Worm (Caenorhabditis elegans) whole organism, L1 larva: ENCODE results near the gene cal-8.

Experiments used
- ces-1 ChIP-seq: fragments of 150-350 bp; optimal IDR thresholded peaks from 2 replicates; lab custom pipeline; 2014; ENCODE audit warnings: missing biosample characterization, missing genetic modification reagents, missing genetic modification characterization
- efl-1 ChIP-seq, 4 experiments: fragments of 150-350 bp; optimal IDR thresholded peaks in 3 of 4; peaks in 1 of 4; 1 replicate in 1 of 4; 2 replicates in 3 of 4; lab custom pipeline; 2014; ENCODE audit warnings: missing biosample characterization in 2 of 4, missing genetic modification characterization in 2 of 4, missing genetic modification reagents in 2 of 4
- egl-27 ChIP-seq, 2 experiments: fragments of 150-350 bp in 1 of 2; sonication (generic microtip); optimal IDR thresholded peaks; 3 replicates each; lab custom pipeline; 2017 to 2018; ENCODE audit warnings: missing biosample characterization in 2 of 2, missing genetic modification characterization in 2 of 2, missing genetic modification reagents in 2 of 2
- elt-3 ChIP-seq, 6 experiments: fragments of 150-350 bp in 1 of 6; sonication (generic microtip); optimal IDR thresholded peaks; 2 replicates each; lab custom pipeline; 2017 to 2018; ENCODE audit warnings: missing biosample characterization in 6 of 6, missing genetic modification characterization in 6 of 6, inconsistent platforms in 1 of 6
- lin-13 ChIP-seq: fragments of 150-350 bp; optimal IDR thresholded peaks from 2 replicates; lab custom pipeline; 2014; ENCODE audit warnings: missing biosample characterization, missing genetic modification reagents, missing genetic modification characterization
- mab-9 ChIP-seq: fragments of 200-800 bp; sonication (Bioruptor generic); IDR thresholded peaks from 2 replicates; pipeline ENCODE4 v1.3.6; 2022; ENCODE audit warnings: missing genetic modification reagents, missing genetic modification characterization, missing compliant biosample characterization
- nhr-11 ChIP-seq: fragments of 150-350 bp; optimal IDR thresholded peaks from 2 replicates; lab custom pipeline; 2014; ENCODE audit warnings: missing biosample characterization, missing genetic modification characterization
- nhr-20 ChIP-seq: sonication (generic microtip); optimal IDR thresholded peaks from 2 replicates; lab custom pipeline; 2016; ENCODE audit warnings: mild to moderate bottlenecking, missing genetic modification characterization, missing compliant biosample characterization
- nhr-90 ChIP-seq: sonication (generic microtip); optimal IDR thresholded peaks from 2 replicates; lab custom pipeline; 2016; ENCODE audit warnings: mild to moderate bottlenecking, missing genetic modification characterization, missing compliant biosample characterization; ENCODE audit not compliant: poor library complexity
- rnt-1 ChIP-seq: sonication (generic microtip); optimal IDR thresholded peaks from 2 replicates; lab custom pipeline; 2016; ENCODE audit warnings: mild to moderate bottlenecking, missing genetic modification characterization, moderate library complexity, missing compliant biosample characterization
- snpc-4 ChIP-seq: fragments of 150-350 bp; optimal IDR thresholded peaks from 2 replicates; lab custom pipeline; 2014; ENCODE audit warnings: missing biosample characterization, missing genetic modification characterization
- tbx-2 ChIP-seq: sonication (generic microtip); optimal IDR thresholded peaks from 2 replicates; lab custom pipeline; 2016; ENCODE audit warnings: missing genetic modification characterization, missing compliant biosample characterization
- unc-98 ChIP-seq: fragments of 200-800 bp; sonication (Bioruptor generic); IDR thresholded peaks from 2 replicates; pipeline ENCODE4 v1.3.6; 2022; ENCODE audit warnings: missing genetic modification characterization, missing compliant biosample characterization
- ztf-11 ChIP-seq, 2 experiments: sonication (generic microtip); optimal IDR thresholded peaks; 2 replicates each; lab custom pipeline; 2016 to 2017; ENCODE audit warnings: missing genetic modification characterization in 2 of 2, missing biosample characterization in 1 of 2, missing compliant biosample characterization in 1 of 2

DNA sequence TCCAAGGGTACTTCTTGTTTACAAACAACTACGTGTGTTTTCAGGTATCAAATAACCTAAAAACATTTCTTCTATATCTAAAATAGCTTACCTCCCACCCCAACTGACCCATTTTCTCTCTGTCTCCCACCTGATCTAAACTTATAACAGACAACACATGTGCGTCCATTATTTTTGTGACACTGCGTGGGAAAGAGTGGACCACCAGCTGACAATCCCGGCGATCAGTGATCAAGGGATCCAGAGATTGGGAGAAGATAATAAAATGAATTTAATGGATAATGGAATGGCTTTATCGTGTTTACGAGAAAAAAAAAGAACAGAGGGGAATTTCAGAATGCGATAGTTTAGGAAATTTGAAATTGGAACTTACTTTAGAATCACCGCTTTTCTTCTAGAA is 32.6 kb downstream of the cal-8 start:
- no peak for TF ChIP-seq egl-27 (tag; optimal IDR thresholded peaks at IDR 0.05; lab: Kevin White, UChicago)
- TF ChIP-seq mab-9 = no peak
- no peak for TF ChIP-seq snpc-4
- TF ChIP-seq nhr-20 (tag; lab: Kevin White, UChicago) = no peak
- TF ChIP-seq nhr-90 = no peak
- no peak for TF ChIP-seq nhr-11
- no peak for TF ChIP-seq lin-13 (GFP tag; lab: Kevin White, UChicago)
- no peak for TF ChIP-seq unc-98 (GFP tag; lab: Robert Waterston, UW)
- TF ChIP-seq ztf-11 (tag; optimal IDR thresholded peaks at IDR 0.05; lab: Kevin White, UChicago) = no peak
- TF ChIP-seq tbx-2 (tag; lab: Kevin White, UChicago) = no peak
- peak in 1 of 2 experiments; percentile 6 for TF ChIP-seq efl-1 (optimal IDR thresholded peaks at IDR 0.05; lab: Kevin White, UChicago)
- no peak for TF ChIP-seq efl-1 (GFP tag; optimal IDR thresholded peaks at IDR 0.05 in 1 of 2; lab: Kevin White, UChicago)
- peak; percentile 72 for TF ChIP-seq rnt-1 (tag; lab: Kevin White, UChicago)
- no peak for TF ChIP-seq elt-3 (tag; optimal IDR thresholded peaks at IDR 0.05; lab: Kevin White, UChicago)
- no peak for TF ChIP-seq ces-1
